Worm (Caenorhabditis elegans) whole organism, midembryonic: Measurements from ENCODE around the gene srj-22.

Source experiments
- T22C8.4 ChIP-seq: fragments of 200-800 bp; sonication (Bioruptor generic); IDR thresholded peaks from 2 replicates; pipeline ENCODE4 v1.3.6; 2022; ENCODE audit warnings: missing genetic modification characterization, missing compliant biosample characterization
- flt-1 ChIP-seq: fragments of 200-800 bp; sonication (Bioruptor generic); IDR thresholded peaks from 2 replicates; pipeline ENCODE4 v1.3.6; 2022; ENCODE audit warnings: missing genetic modification characterization, missing compliant biosample characterization
- klf-2 ChIP-seq: fragments of 200-800 bp; sonication (Bioruptor generic); conservative IDR thresholded peaks from 2 replicates; pipeline ENCODE4 v1.3.6; 2022; ENCODE audit warnings: missing genetic modification reagents, missing genetic modification characterization, missing compliant biosample characterization
- med-1 ChIP-seq: sonication (generic microtip); optimal IDR thresholded peaks from 2 replicates; lab custom pipeline; 2017; ENCODE audit warnings: missing genetic modification characterization, mild to moderate bottlenecking, missing compliant biosample characterization, antibody characterized with exemption, missing genetic modification reagents; ENCODE audit not compliant: insufficient read depth
- tab-1 ChIP-seq: fragments of 200-800 bp; sonication (Bioruptor generic); IDR thresholded peaks from 2 replicates; pipeline ENCODE4 v1.3.6; 2022; ENCODE audit warnings: missing genetic modification characterization, missing compliant biosample characterization
- ztf-29 ChIP-seq: fragments of 200-800 bp; sonication (Bioruptor generic); IDR thresholded peaks from 2 replicates; pipeline ENCODE4 v1.3.6; 2022; ENCODE audit warnings: missing genetic modification reagents, missing genetic modification characterization, missing compliant biosample characterization

DNA sequence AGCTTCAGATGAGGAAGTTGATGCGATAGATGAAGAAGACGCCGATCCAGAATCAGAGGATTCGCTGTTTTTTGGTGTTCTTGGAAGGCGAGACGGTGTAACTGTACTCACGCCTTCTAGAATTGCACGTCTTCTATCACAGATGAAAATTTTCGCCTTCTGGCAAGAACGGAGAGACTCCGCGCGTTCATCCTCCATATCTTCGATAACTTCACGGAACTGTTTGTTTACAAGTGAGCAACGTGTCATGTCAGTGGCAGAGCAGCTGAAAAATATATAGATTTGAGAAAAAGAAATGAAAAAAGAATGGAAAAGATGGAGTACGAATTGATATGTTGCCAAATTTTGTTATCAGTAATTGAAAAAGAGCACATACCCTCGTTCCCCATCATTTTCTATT is 28.9 kb downstream of the srj-22 start:
- TF ChIP-seq ztf-29 (no peak), flt-1 (no peak), T22C8.4 (GFP tag; lab: Robert Waterston, UW) (no peak), med-1 (GFP tag; lab: Kevin White, UChicago) (no peak), tab-1 (GFP tag; lab: Robert Waterston, UW) (no peak), klf-2 (GFP tag; lab: Robert Waterston, UW) (no peak)
